Fruit fly (Drosophila melanogaster) Kc167 (cell line): ENCODE measurements around the gene Nmdar2.

Source experiments
- Myc ChIP-seq: fragments of >200 bp; optimal IDR thresholded peaks from 2 replicates; lab custom pipeline; 2017; ENCODE audit warnings: missing external identifiers
- Sin3A ChIP-seq: fragments of >200 bp; optimal IDR thresholded peaks from 2 replicates; lab custom pipeline; 2018; ENCODE audit warnings: missing external identifiers
- h ChIP-seq: fragments of >200 bp; optimal IDR thresholded peaks from 3 replicates; lab custom pipeline; 2018; ENCODE audit warnings: missing external identifiers
- insv ChIP-seq: fragments of >200 bp; optimal IDR thresholded peaks from 3 replicates; lab custom pipeline; 2018; ENCODE audit warnings: missing external identifiers
- psq ChIP-seq: fragments of >200 bp; optimal IDR thresholded peaks from 2 replicates; lab custom pipeline; 2017; ENCODE audit warnings: missing external identifiers
- ttk ChIP-seq: sonication (Bioruptor generic); optimal IDR thresholded peaks from 2 replicates; lab custom pipeline; 2017; ENCODE audit warnings: missing external identifiers

Gene Nmdar2

dm6 chrX:1507751-1508150, at the start of gene Nmdar2:
TSS of gene Nmdar2 (minus strand) at chrX:1507809.
- no peak for TF ChIP-seq h (lab: Kevin White, UChicago)
- TF ChIP-seq Sin3A (lab: Kevin White, UChicago): no peak
- TF ChIP-seq Myc (lab: Kevin White, UChicago): no peak
- TF ChIP-seq insv (lab: Kevin White, UChicago): no peak
- no peak for TF ChIP-seq psq (lab: Kevin White, UChicago)
- no peak for TF ChIP-seq ttk (lab: Kevin White, UChicago)

dm6 chrX:1538638-1539037, 31.0 kb upstream of the Nmdar2 start:
- TF ChIP-seq insv (lab: Kevin White, UChicago): no peak
- no peak for TF ChIP-seq ttk (lab: Kevin White, UChicago)
- no peak for TF ChIP-seq psq (lab: Kevin White, UChicago)
- no peak for TF ChIP-seq Myc (lab: Kevin White, UChicago)
- no peak for TF ChIP-seq Sin3A (lab: Kevin White, UChicago)
- TF ChIP-seq h (lab: Kevin White, UChicago): no peak

dm6 chrX:1535234-1535925, 27.8 kb upstream of the Nmdar2 start:
- TF ChIP-seq psq (lab: Kevin White, UChicago): no peak
- TF ChIP-seq h (lab: Kevin White, UChicago): no peak
- no peak for TF ChIP-seq ttk (lab: Kevin White, UChicago)
- TF ChIP-seq Sin3A (lab: Kevin White, UChicago): no peak
- TF ChIP-seq Myc (lab: Kevin White, UChicago): no peak
- no peak for TF ChIP-seq insv (lab: Kevin White, UChicago)

- TF ChIP-seq Myc (lab: Kevin White, UChicago) (no peak), Sin3A (lab: Kevin White, UChicago) (no peak), h (lab: Kevin White, UChicago) (no peak), ttk (lab: Kevin White, UChicago) (no peak), insv (lab: Kevin White, UChicago) (no peak), psq (lab: Kevin White, UChicago) (no peak)
Measured at dm6 chrX:1517618-1518017, 10.0 kb upstream of the Nmdar2 start.

- no peak for TF ChIP-seq psq (lab: Kevin White, UChicago)
- TF ChIP-seq insv (lab: Kevin White, UChicago): no peak
- TF ChIP-seq ttk (lab: Kevin White, UChicago): no peak
- no peak for TF ChIP-seq h (lab: Kevin White, UChicago)
- TF ChIP-seq Sin3A (lab: Kevin White, UChicago): no peak
- TF ChIP-seq Myc (lab: Kevin White, UChicago): no peak
Measured at dm6 chrX:1513865-1514264, 6.3 kb upstream of the Nmdar2 start.

- TF ChIP-seq Myc (lab: Kevin White, UChicago) (no peak), insv (lab: Kevin White, UChicago) (no peak), h (lab: Kevin White, UChicago) (no peak), Sin3A (lab: Kevin White, UChicago) (no peak), ttk (lab: Kevin White, UChicago) (no peak), psq (lab: Kevin White, UChicago) (no peak)
Measured at dm6 chrX:1512753-1513226, 5.2 kb upstream of the Nmdar2 start, which contains the start of gene CG14795. TSS of gene CG14795 (minus strand) at chrX:1512803.

dm6 chrX:1508241-1508823, 723 bp upstream of the Nmdar2 start:
- no peak for TF ChIP-seq Myc (lab: Kevin White, UChicago)
- TF ChIP-seq ttk (lab: Kevin White, UChicago): no peak
- TF ChIP-seq psq (lab: Kevin White, UChicago): no peak
- no peak for TF ChIP-seq Sin3A (lab: Kevin White, UChicago)

- TF ChIP-seq insv (lab: Kevin White, UChicago): no peak
- no peak for TF ChIP-seq h (lab: Kevin White, UChicago)
- no peak for TF ChIP-seq psq (lab: Kevin White, UChicago)
- TF ChIP-seq Sin3A (lab: Kevin White, UChicago): no peak
- TF ChIP-seq ttk (lab: Kevin White, UChicago): no peak
- no peak for TF ChIP-seq Myc (lab: Kevin White, UChicago)
Measured at dm6 chrX:1482840-1483518, 24.6 kb downstream of the Nmdar2 start, which contains the start of the genes sta and inc. TSS of gene sta (minus strand) at chrX:1483413. TSS of gene inc (plus strand) at chrX:1483479.

dm6 chrX:1480426-1480825, 27.2 kb downstream of the Nmdar2 start:
- TF ChIP-seq Sin3A (lab: Kevin White, UChicago) (no peak), h (lab: Kevin White, UChicago) (no peak), insv (lab: Kevin White, UChicago) (no peak), psq (lab: Kevin White, UChicago) (no peak), Myc (lab: Kevin White, UChicago) (no peak)

- no peak for TF ChIP-seq psq (lab: Kevin White, UChicago)
Measured at dm6 chrX:1478276-1479122, 29.1 kb downstream of the Nmdar2 start, which contains the start of gene rush. TSS of gene rush (plus strand) at chrX:1478552.
